Fruit fly (Drosophila melanogaster): ENCODE results near the gene CG9777.

Gene CG9777

dm6 chrX:16655724-16656235 lies 23.7 kb upstream of the CG9777 start (continued):
- no peak for TF ChIP-seq Ssrp (tag; optimal IDR thresholded peaks at IDR 0.05)
- TF ChIP-seq CG17829 (tag; optimal IDR thresholded peaks at IDR 0.05) = peak; percentile 53
- TF ChIP-seq trem (tag; optimal IDR thresholded peaks at IDR 0.05) = peak; percentile 16
- no peak for TF ChIP-seq CG11560 (tag; IDR thresholded peaks at IDR 0.05)
- TF ChIP-seq sc (optimal IDR thresholded peaks at IDR 0.05) = no peak
- TF ChIP-seq sc (GFP tag; optimal IDR thresholded peaks at IDR 0.05) = no peak
- peak; percentile 98 for TF ChIP-seq cwo (GFP tag; optimal IDR thresholded peaks at IDR 0.05)
- TF ChIP-seq CG11085 (GFP tag; IDR thresholded peaks at IDR 0.05) = no peak
- no peak for TF ChIP-seq CG4328 (GFP tag; optimal IDR thresholded peaks at IDR 0.05)
- TF ChIP-seq CG17912 (GFP tag; optimal IDR thresholded peaks at IDR 0.05) = no peak
- TF ChIP-seq pros (GFP tag; optimal IDR thresholded peaks at IDR 0.05) = peak; percentile 52
- no peak for TF ChIP-seq CG11398 (GFP tag; optimal IDR thresholded peaks at IDR 0.05)
- no peak for TF ChIP-seq p53 (GFP tag; optimal IDR thresholded peaks at IDR 0.05)
- TF ChIP-seq Opbp (GFP tag; IDR thresholded peaks at IDR 0.05; ENCODE audit: partially characterized antibody) = no peak
- no peak for TF ChIP-seq klu (GFP tag; IDR thresholded peaks at IDR 0.05)
- TF ChIP-seq Bteb2 (GFP tag; optimal IDR thresholded peaks at IDR 0.05) = no peak
- TF ChIP-seq nerfin-2 (GFP tag; IDR thresholded peaks at IDR 0.05; ENCODE audit: partially characterized antibody) = no peak
- TF ChIP-seq Nf-YC (tag; optimal IDR thresholded peaks at IDR 0.05) = peak; percentile 73
- TF ChIP-seq Optix (GFP tag; IDR thresholded peaks at IDR 0.05) = no peak
- no peak for TF ChIP-seq wdn (GFP tag; IDR thresholded peaks at IDR 0.05)
- no peak for TF ChIP-seq Deaf1 (tag; optimal IDR thresholded peaks at IDR 0.05)
- TF ChIP-seq CG13624 (GFP tag; optimal IDR thresholded peaks at IDR 0.05) = no peak
- no peak for TF ChIP-seq CG14667 (GFP tag; IDR thresholded peaks at IDR 0.05)
- TF ChIP-seq tin (GFP tag; optimal IDR thresholded peaks at IDR 0.05) = no peak
- peak; percentile 2 for TF ChIP-seq HmgD (GFP tag; optimal IDR thresholded peaks at IDR 0.05)
- no peak for TF ChIP-seq CG11696 (GFP tag; IDR thresholded peaks at IDR 0.05)
- peak; percentile 83 for TF ChIP-seq CG34376 (GFP tag; optimal IDR thresholded peaks at IDR 0.05)
- TF ChIP-seq CG12942 (GFP tag; optimal IDR thresholded peaks at IDR 0.05) = no peak
- TF ChIP-seq slp2 (GFP tag; optimal IDR thresholded peaks at IDR 0.05) = no peak
- TF ChIP-seq PHDP (tag; optimal IDR thresholded peaks at IDR 0.05) = no peak
- no peak for TF ChIP-seq CG4820 (GFP tag; optimal IDR thresholded peaks at IDR 0.05)
- no peak for TF ChIP-seq ind (GFP tag; optimal IDR thresholded peaks at IDR 0.05)
- TF ChIP-seq ssp (GFP tag; IDR thresholded peaks at IDR 0.05) = no peak
- no peak for TF ChIP-seq BEAF-32 (GFP tag; optimal IDR thresholded peaks at IDR 0.05)
- no peak for TF ChIP-seq CG10462 (GFP tag; optimal IDR thresholded peaks at IDR 0.05)
- TF ChIP-seq Tbp (GFP tag; optimal IDR thresholded peaks at IDR 0.05) = no peak
- no peak for TF ChIP-seq CG17328 (GFP tag; IDR thresholded peaks at IDR 0.05)
- TF ChIP-seq CG15269 (tag; optimal IDR thresholded peaks at IDR 0.05) = peak; percentile 36
- TF ChIP-seq grau (tag; optimal IDR thresholded peaks at IDR 0.05) = peak; percentile 3
- TF ChIP-seq Nf-YB (GFP tag; optimal IDR thresholded peaks at IDR 0.05) = peak; percentile 70
- no peak for TF ChIP-seq cato (GFP tag; optimal IDR thresholded peaks at IDR 0.05; ENCODE audit: borderline replicate concordance)
- TF ChIP-seq CG14050 (GFP tag; IDR thresholded peaks at IDR 0.05) = no peak
- no peak for TF ChIP-seq CG10979 (tag; optimal IDR thresholded peaks at IDR 0.05)
- TF ChIP-seq yki (optimal IDR thresholded peaks at IDR 0.05) = no peak
- peak; percentile 2 for TF ChIP-seq NfI (GFP tag; optimal IDR thresholded peaks at IDR 0.05)
- TF ChIP-seq sob (GFP tag; IDR thresholded peaks at IDR 0.05) = no peak
- no peak for TF ChIP-seq Lpt (GFP tag; optimal IDR thresholded peaks at IDR 0.05)
- TF ChIP-seq ERR (GFP tag; optimal IDR thresholded peaks at IDR 0.05) = no peak
- no peak for TF ChIP-seq dan (GFP tag; IDR thresholded peaks at IDR 0.05)
- TF ChIP-seq ftz-f1 (GFP tag; optimal IDR thresholded peaks at IDR 0.05) = no peak
- TF ChIP-seq kni (GFP tag; optimal IDR thresholded peaks at IDR 0.05) = peak; percentile 82
- no peak for TF ChIP-seq CG5245 (GFP tag; optimal IDR thresholded peaks at IDR 0.05)
- peak; percentile 11 for TF ChIP-seq Hmr (GFP tag; optimal IDR thresholded peaks at IDR 0.05)
